Fruit fly (Drosophila melanogaster): Measurements from ENCODE around the gene CG31091.

dm6 chr3R:25880971-25881809 lies 18.5 kb upstream of the CG31091 start, which contains the start of gene Tsp96F:
- TF ChIP-seq CG8478 (optimal IDR thresholded peaks at IDR 0.05) (no peak), CTCF (optimal IDR thresholded peaks at IDR 0.05) (peak; percentile 31 to 63)
